Worm (Caenorhabditis elegans): ENCODE data around the gene F59E11.5.

F59E11.5 gene

DNA sequence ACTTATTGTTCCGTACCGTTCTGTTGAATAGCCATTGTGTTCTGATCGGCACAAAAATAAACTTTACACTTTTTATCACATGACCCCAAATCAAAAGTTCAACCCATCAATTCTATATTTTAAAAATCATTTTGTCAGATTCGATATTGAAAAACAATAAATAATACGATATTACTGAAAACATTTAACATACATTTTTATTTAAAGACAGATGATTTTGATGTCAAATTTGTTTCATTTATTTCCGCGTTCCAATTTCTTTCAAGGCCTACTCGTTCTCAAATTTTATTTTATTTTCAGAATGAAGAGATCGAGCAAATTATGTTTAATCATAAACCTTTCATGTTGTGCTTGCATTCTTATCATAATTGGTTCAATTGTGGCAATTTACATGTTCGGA lies at the start of gene F59E11.5:
Gene F59E11.5, plus strand, starts transcription at position 301 of the 400 bp plus-strand sequence.
- TF ChIP-seq aha-1 (tag; optimal IDR thresholded peaks at IDR 0.05) (no peak), nhr-28 (tag; optimal IDR thresholded peaks at IDR 0.05) (no peak), vab-15 (tag; optimal IDR thresholded peaks at IDR 0.05) (no peak), mdl-1 (tag; optimal IDR thresholded peaks at IDR 0.05) (no peak), ceh-82 (tag; optimal IDR thresholded peaks at IDR 0.05) (no peak), pax-3 (tag; optimal IDR thresholded peaks at IDR 0.05) (no peak), snu-23 (GFP tag; optimal IDR thresholded peaks at IDR 0.05) (no peak), pqm-1 (tag; optimal IDR thresholded peaks at IDR 0.05) (no peak), mef-2 (tag; optimal IDR thresholded peaks at IDR 0.05) (no peak), hlh-17 (GFP tag; optimal IDR thresholded peaks at IDR 0.05; ENCODE audit: borderline replicate concordance) (no peak), nhr-19 (GFP tag; conservative IDR thresholded peaks at IDR 0.05) (no peak), ceh-63 (GFP tag; optimal IDR thresholded peaks at IDR 0.05) (no peak), ceh-8 (GFP tag; optimal IDR thresholded peaks at IDR 0.05) (no peak), blmp-1 (tag; optimal IDR thresholded peaks at IDR 0.05) (no peak), ceh-90 (tag; optimal IDR thresholded peaks at IDR 0.05) (no peak)

DNA sequence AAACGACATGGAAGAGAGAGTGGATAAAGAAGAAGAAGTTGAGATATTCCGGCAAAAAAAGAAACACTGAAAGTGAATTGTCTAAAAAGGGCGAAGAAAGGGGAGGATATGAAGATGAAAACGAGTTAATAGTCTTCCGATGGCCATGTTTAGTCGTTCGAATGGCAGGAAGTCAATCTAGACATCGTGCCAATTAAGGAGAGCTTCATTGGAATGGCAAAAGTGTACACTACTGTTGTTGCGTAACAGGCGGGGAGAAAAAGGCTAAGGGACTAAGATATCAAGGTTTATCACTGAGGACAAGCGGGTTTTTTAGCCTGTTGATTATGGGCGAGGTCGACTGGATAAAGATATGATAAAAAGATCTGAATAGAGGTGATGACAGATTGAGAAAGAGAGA lies 48.8 kb upstream of the F59E11.5 start:
- TF ChIP-seq lin-13 (GFP tag; optimal IDR thresholded peaks at IDR 0.05) (no peak), ceh-8 (GFP tag; optimal IDR thresholded peaks at IDR 0.05) (no peak), xbp-1 (tag; optimal IDR thresholded peaks at IDR 0.05) (no peak), nhr-90 (tag; optimal IDR thresholded peaks at IDR 0.05; ENCODE audit: poor library complexity) (no peak), lir-3 (tag; optimal IDR thresholded peaks at IDR 0.05; ENCODE audit: poor library complexity) (no peak), grh-1 (GFP tag; IDR thresholded peaks at IDR 0.05) (no peak), ama-1 (optimal IDR thresholded peaks at IDR 0.05) (no peak), dsc-1 (tag; optimal IDR thresholded peaks at IDR 0.05) (no peak), sptf-1 (tag; optimal IDR thresholded peaks at IDR 0.05) (no peak), vab-15 (tag; optimal IDR thresholded peaks at IDR 0.05) (no peak), nhr-84 (tag; optimal IDR thresholded peaks at IDR 0.05) (no peak), nhr-20 (tag; optimal IDR thresholded peaks at IDR 0.05) (no peak), ceh-88 (GFP tag; IDR thresholded peaks at IDR 0.05) (no peak), hpl-2 (GFP tag; optimal IDR thresholded peaks at IDR 0.05) (no peak), rnt-1 (tag; optimal IDR thresholded peaks at IDR 0.05) (no peak), lin-39 (tag; optimal IDR thresholded peaks at IDR 0.05) (no peak), ztf-4 (tag; optimal IDR thresholded peaks at IDR 0.05) (no peak)

DNA sequence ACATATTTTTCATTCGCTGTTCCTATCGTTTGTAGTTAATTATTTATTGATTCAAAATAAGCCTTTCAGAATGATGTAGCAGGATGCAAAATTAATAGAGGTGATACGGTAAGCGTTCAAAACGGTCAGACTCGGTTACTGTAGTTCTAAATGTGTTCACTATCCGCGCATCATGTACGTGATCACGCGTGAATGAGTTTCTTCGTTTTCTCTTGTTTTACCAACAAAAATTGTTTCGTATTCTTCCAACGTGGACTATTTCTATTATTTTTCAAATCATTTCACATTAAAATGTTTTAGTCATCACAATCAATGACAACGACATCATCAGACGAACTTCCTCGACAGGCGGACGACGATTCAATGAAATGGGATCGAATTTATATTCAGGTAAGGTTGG lies 47.4 kb upstream of the F59E11.5 start, which contains the start of gene gck-1:
Gene gck-1, plus strand, starts transcription at position 301 of the 400 bp plus-strand sequence.
- no peak for TF ChIP-seq ceh-63 (GFP tag; optimal IDR thresholded peaks at IDR 0.05)
- no peak for TF ChIP-seq nhr-28 (tag; optimal IDR thresholded peaks at IDR 0.05)
- no peak for TF ChIP-seq mdl-1 (tag; optimal IDR thresholded peaks at IDR 0.05)
- no peak for TF ChIP-seq C16A3.4 (tag; optimal IDR thresholded peaks at IDR 0.05)
- TF ChIP-seq fkh-10 (GFP tag; optimal IDR thresholded peaks at IDR 0.05): no peak
- TF ChIP-seq mep-1 (tag; optimal IDR thresholded peaks at IDR 0.05): no peak
- no peak for TF ChIP-seq ceh-8 (GFP tag; optimal IDR thresholded peaks at IDR 0.05)
- no peak for TF ChIP-seq C04F5.9 (tag; optimal IDR thresholded peaks at IDR 0.05)
- TF ChIP-seq efl-1 (optimal IDR thresholded peaks at IDR 0.05): no peak
- no peak for TF ChIP-seq efl-1 (GFP tag; optimal IDR thresholded peaks at IDR 0.05 in 1 of 2)
- TF ChIP-seq F16B12.6 (tag; optimal IDR thresholded peaks at IDR 0.05): no peak
- no peak for TF ChIP-seq lsy-2 (tag; optimal IDR thresholded peaks at IDR 0.05)
- no peak for TF ChIP-seq egl-13 (tag; optimal IDR thresholded peaks at IDR 0.05)

DNA sequence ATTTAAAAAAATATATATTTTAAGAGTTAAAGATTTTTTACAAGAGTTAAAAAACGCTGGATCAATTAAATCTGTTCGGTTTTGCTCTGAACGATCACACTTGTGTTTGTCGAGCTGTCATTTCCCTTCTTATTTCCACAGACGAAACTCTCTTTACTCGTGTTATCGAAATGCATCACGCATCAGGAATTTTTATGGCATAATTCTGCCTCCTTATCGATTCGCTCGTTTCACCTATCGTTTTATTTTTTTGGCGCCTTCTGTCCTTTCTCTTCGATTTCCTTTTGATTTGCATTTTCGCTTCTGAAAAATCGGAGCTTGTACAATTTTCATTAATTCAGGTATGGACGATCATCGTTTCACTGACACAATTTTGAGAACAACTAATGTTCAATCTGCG lies 46.5 kb upstream of the F59E11.5 start:
- TF ChIP-seq tlp-1 (tag; optimal IDR thresholded peaks at IDR 0.05) (no peak), lin-15B (tag; optimal IDR thresholded peaks at IDR 0.05) (no peak), Y116A8C.19 (tag; optimal IDR thresholded peaks at IDR 0.05; ENCODE audit: borderline replicate concordance) (no peak), nhr-71 (tag; optimal IDR thresholded peaks at IDR 0.05) (no peak), unc-62 (GFP tag; optimal IDR thresholded peaks at IDR 0.05) (no peak), hpl-2 (GFP tag; optimal IDR thresholded peaks at IDR 0.05) (no peak), lin-13 (GFP tag; optimal IDR thresholded peaks at IDR 0.05) (no peak), skn-1 (tag; optimal IDR thresholded peaks at IDR 0.05) (no peak), nhr-12 (tag; optimal IDR thresholded peaks at IDR 0.05) (no peak), isw-1 (GFP tag; IDR thresholded peaks at IDR 0.05) (no peak), nhr-77 (tag; optimal IDR thresholded peaks at IDR 0.05) (no peak)

All from whole organism, L1 larva.